Worm (Caenorhabditis elegans): ENCODE results near the gene gtap-2.
A peak's percentile ranks its signal among the peaks of the same experiment; 100 is the strongest.

Gene gtap-2

DNA sequence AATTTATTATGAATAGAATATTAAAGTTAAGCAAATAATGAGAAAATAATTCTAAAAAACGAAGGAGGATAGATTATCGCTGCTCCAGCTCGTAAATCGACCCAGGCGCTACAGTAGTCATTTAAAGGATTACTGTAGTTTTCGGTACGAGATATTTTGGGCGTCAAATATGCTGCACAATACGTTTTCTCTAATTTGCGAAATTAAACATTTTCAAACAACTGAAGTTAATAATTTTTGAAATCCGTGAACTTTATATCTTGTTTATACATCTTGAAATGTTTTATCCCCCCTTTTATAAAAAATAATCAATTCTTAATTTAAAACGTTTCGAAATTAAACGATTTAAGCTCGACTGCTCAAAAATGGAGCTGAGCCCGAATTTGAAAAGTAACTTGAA lies 37.7 kb downstream of the gtap-2 start, which contains the start of gene K11H3.2:
Gene K11H3.2 (plus strand): TSS at position 301 of the 400 bp plus-strand sequence.
- TF ChIP-seq sptf-1 (tag; optimal IDR thresholded peaks at IDR 0.05): no peak
- TF ChIP-seq unc-86 (tag; optimal IDR thresholded peaks at IDR 0.05): no peak
- no peak for TF ChIP-seq rnt-1 (tag; optimal IDR thresholded peaks at IDR 0.05)
- no peak for TF ChIP-seq dsc-1 (tag; optimal IDR thresholded peaks at IDR 0.05)
- TF ChIP-seq isw-1 (GFP tag; IDR thresholded peaks at IDR 0.05): no peak
- TF ChIP-seq fos-1 (tag; optimal IDR thresholded peaks at IDR 0.05): no peak
- TF ChIP-seq sox-4 (tag; optimal IDR thresholded peaks at IDR 0.05): no peak
- TF ChIP-seq irx-1 (tag; optimal IDR thresholded peaks at IDR 0.05): no peak
- TF ChIP-seq blmp-1 (tag; optimal IDR thresholded peaks at IDR 0.05): no peak
- TF ChIP-seq ceh-88 (GFP tag; IDR thresholded peaks at IDR 0.05): no peak
- TF ChIP-seq nhr-85 (tag): no peak
- TF ChIP-seq elt-3 (tag; optimal IDR thresholded peaks at IDR 0.05): no peak
- TF ChIP-seq ceh-8 (GFP tag; optimal IDR thresholded peaks at IDR 0.05): no peak
- TF ChIP-seq C16A3.4 (tag; optimal IDR thresholded peaks at IDR 0.05): no peak
- TF ChIP-seq jun-1 (tag; optimal IDR thresholded peaks at IDR 0.05): no peak
- no peak for TF ChIP-seq alr-1 (tag; optimal IDR thresholded peaks at IDR 0.05; ENCODE audit: borderline replicate concordance)
- no peak for TF ChIP-seq hpl-2 (GFP tag; optimal IDR thresholded peaks at IDR 0.05)
- no peak for TF ChIP-seq aly-2 (tag; optimal IDR thresholded peaks at IDR 0.05)
- no peak for TF ChIP-seq nhr-47 (tag; optimal IDR thresholded peaks at IDR 0.05)

DNA sequence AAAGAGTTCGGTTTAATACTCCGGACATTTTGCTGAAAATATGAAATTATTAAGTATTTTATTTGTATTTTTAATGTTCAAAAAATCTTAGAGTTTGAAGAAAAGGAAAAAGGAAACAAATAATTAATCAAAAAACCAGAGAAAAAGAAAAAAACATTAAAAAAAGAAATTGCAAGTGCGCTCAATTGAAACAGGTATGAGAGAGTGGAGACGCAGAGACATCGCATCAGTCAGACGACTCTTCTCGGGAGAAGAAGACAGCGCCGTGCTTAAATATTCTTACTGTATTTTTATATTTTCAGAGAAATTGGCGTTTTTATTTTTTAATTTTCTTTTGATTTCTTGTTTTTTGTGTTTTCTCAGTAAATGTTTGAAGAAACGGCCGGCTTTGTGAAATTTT lies 39.7 kb downstream of the gtap-2 start, which contains the start of gene mrpl-36:
Gene mrpl-36 (minus strand): TSS at position 34 of the 400 bp plus-strand sequence.
- TF ChIP-seq C16A3.4 (tag; optimal IDR thresholded peaks at IDR 0.05) (peak; percentile 30), snu-23 (GFP tag; optimal IDR thresholded peaks at IDR 0.05) (peak; percentile 54), swsn-7 (tag; optimal IDR thresholded peaks at IDR 0.05) (peak; percentile 4), F16B12.6 (tag; optimal IDR thresholded peaks at IDR 0.05) (peak; percentile 33), lin-15B (tag; optimal IDR thresholded peaks at IDR 0.05) (peak; percentile 9), skn-1 (tag; optimal IDR thresholded peaks at IDR 0.05) (peak; percentile 40), rnt-1 (tag; optimal IDR thresholded peaks at IDR 0.05) (peak; percentile 36), egl-13 (tag; optimal IDR thresholded peaks at IDR 0.05) (no peak), nhr-20 (tag; optimal IDR thresholded peaks at IDR 0.05) (peak; percentile 30), ces-1 (GFP tag; optimal IDR thresholded peaks at IDR 0.05) (no peak), lsy-2 (tag; optimal IDR thresholded peaks at IDR 0.05) (peak; percentile 50 to 61), mdl-1 (tag; optimal IDR thresholded peaks at IDR 0.05) (peak in 1 of 2 experiments; percentile 5), nhr-47 (tag; optimal IDR thresholded peaks at IDR 0.05) (peak; percentile 17), isw-1 (GFP tag; IDR thresholded peaks at IDR 0.05) (no peak), nhr-71 (tag; optimal IDR thresholded peaks at IDR 0.05) (peak; percentile 46), nhr-11 (tag; optimal IDR thresholded peaks at IDR 0.05) (no peak), lin-35 (GFP tag; optimal IDR thresholded peaks at IDR 0.05) (peak; percentile 52 to 61), mep-1 (tag; optimal IDR thresholded peaks at IDR 0.05) (peak; percentile 38), unc-62 (GFP tag; optimal IDR thresholded peaks at IDR 0.05) (no peak), ztf-11 (tag; optimal IDR thresholded peaks at IDR 0.05) (no peak), unc-130 (tag; optimal IDR thresholded peaks at IDR 0.05) (no peak), dpl-1 (GFP tag; optimal IDR thresholded peaks at IDR 0.05) (peak; percentile 33 to 64 (median 39)), ceh-82 (tag; optimal IDR thresholded peaks at IDR 0.05) (peak in 1 of 3 experiments; percentile 36), nhr-90 (tag; optimal IDR thresholded peaks at IDR 0.05; ENCODE audit: poor library complexity) (no peak), efl-1 (optimal IDR thresholded peaks at IDR 0.05) (peak; percentile 52 to 67), efl-1 (GFP tag; optimal IDR thresholded peaks at IDR 0.05 in 1 of 2) (peak; percentile 45 to 94)

DNA sequence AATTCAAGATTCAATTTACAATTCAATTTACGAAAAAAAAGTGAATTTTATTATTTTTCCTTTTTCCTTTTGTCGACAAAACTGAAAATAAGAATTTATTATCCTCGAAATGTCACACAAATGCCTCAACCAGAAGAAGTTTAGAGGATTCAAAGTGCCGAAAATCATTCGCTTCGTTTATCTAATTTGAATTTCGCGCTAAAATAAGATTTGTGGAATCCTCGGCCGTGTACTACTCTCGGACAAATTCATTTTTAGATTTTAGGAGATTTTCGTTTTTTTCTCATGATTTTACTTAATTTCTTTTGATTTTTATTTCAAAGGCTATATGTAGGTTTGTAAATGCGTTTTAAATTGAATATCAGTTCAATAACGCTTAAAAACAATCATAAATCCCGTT lies 40.3 kb downstream of the gtap-2 start:
- TF ChIP-seq ama-1 (optimal IDR thresholded peaks at IDR 0.05): no peak
- TF ChIP-seq efl-1 (optimal IDR thresholded peaks at IDR 0.05): peak; percentile 72 to 89
- peak; percentile 64 to 95 for TF ChIP-seq efl-1 (GFP tag; optimal IDR thresholded peaks at IDR 0.05 in 1 of 2)
- TF ChIP-seq unc-86 (tag; optimal IDR thresholded peaks at IDR 0.05): no peak
- peak; percentile 13 for TF ChIP-seq rnt-1 (tag; optimal IDR thresholded peaks at IDR 0.05)
- TF ChIP-seq grh-1 (GFP tag; IDR thresholded peaks at IDR 0.05): 0 out of 2 replicates have a peak, but pooled peaks have one; percentile 10
- no peak for TF ChIP-seq sox-4 (tag; optimal IDR thresholded peaks at IDR 0.05)
- no peak for TF ChIP-seq ceh-88 (GFP tag; IDR thresholded peaks at IDR 0.05)
- no peak for TF ChIP-seq nhr-77 (tag; optimal IDR thresholded peaks at IDR 0.05)
- TF ChIP-seq nhr-19 (GFP tag; conservative IDR thresholded peaks at IDR 0.05): no peak
- no peak for TF ChIP-seq nhr-11 (tag; optimal IDR thresholded peaks at IDR 0.05)
- no peak for TF ChIP-seq mab-9 (GFP tag; IDR thresholded peaks at IDR 0.05)
- no peak for TF ChIP-seq egl-27 (tag; optimal IDR thresholded peaks at IDR 0.05)
- TF ChIP-seq elt-2 (tag; optimal IDR thresholded peaks at IDR 0.05): no peak
- peak in 1 of 2 experiments; percentile 26 for TF ChIP-seq lin-35 (GFP tag; optimal IDR thresholded peaks at IDR 0.05)
- no peak for TF ChIP-seq Y116A8C.19 (tag; optimal IDR thresholded peaks at IDR 0.05; ENCODE audit: borderline replicate concordance)
- TF ChIP-seq snpc-4 (tag; optimal IDR thresholded peaks at IDR 0.05): no peak
- TF ChIP-seq mep-1 (tag; optimal IDR thresholded peaks at IDR 0.05): no peak
- no peak for TF ChIP-seq hlh-4 (tag; optimal IDR thresholded peaks at IDR 0.05)

All from whole organism, L1 larva.